Fruit fly (Drosophila melanogaster) whole organism, embryonic: ENCODE measurements around the gene CG34149.

Source experiments
- Ada2b ChIP-seq: fragments of 200-800 bp; sonication (Bioruptor generic); IDR thresholded peaks from 2 replicates; pipeline ENCODE4 v1.3.6; 2022; ENCODE audit warnings: missing biosample characterization, missing genetic modification characterization
- Antp ChIP-seq: fragments of 200-800 bp; sonication (Bioruptor generic); optimal IDR thresholded peaks from 3 replicates; lab custom pipeline; 2016; ENCODE audit warnings: missing biosample characterization, missing genetic modification characterization
- CG10147 ChIP-seq: fragments of 200-800 bp; sonication (Bioruptor generic); optimal IDR thresholded peaks from 2 replicates; lab custom pipeline; 2019; ENCODE audit warnings: missing biosample characterization, mild to moderate bottlenecking, missing genetic modification characterization, moderate library complexity
- CG10267 ChIP-seq: fragments of 200-800 bp; sonication (Bioruptor generic); optimal IDR thresholded peaks from 2 replicates; lab custom pipeline; 2018; ENCODE audit warnings: missing biosample characterization, mild to moderate bottlenecking, missing genetic modification characterization, moderate library complexity
- CG10979 ChIP-seq: fragments of 200-800 bp; sonication (Bioruptor generic); optimal IDR thresholded peaks from 2 replicates; lab custom pipeline; 2018; ENCODE audit warnings: missing biosample characterization, mild to moderate bottlenecking, missing genetic modification characterization, moderate library complexity
- CG11696 ChIP-seq: fragments of 200-800 bp; sonication (Bioruptor generic); IDR thresholded peaks from 2 replicates; pipeline ENCODE4 v1.3.6; 2022; ENCODE audit warnings: missing biosample characterization, missing genetic modification characterization
- CG12769 ChIP-seq: fragments of 200-800 bp; sonication (Bioruptor generic); optimal IDR thresholded peaks from 2 replicates; lab custom pipeline; 2019; ENCODE audit warnings: missing biosample characterization, mild to moderate bottlenecking, missing genetic modification characterization, moderate library complexity
- CG18599 ChIP-seq: fragments of 200-800 bp; sonication (Bioruptor generic); optimal IDR thresholded peaks from 3 replicates; lab custom pipeline; 2017; ENCODE audit warnings: missing biosample characterization, missing genetic modification characterization, mild to moderate bottlenecking, moderate library complexity, missing genetic modification reagents
- CG2120 ChIP-seq: fragments of 200-800 bp; sonication (Bioruptor generic); optimal IDR thresholded peaks from 3 replicates; lab custom pipeline; 2016; ENCODE audit warnings: missing biosample characterization, missing genetic modification characterization
- CG2678 ChIP-seq: fragments of 200-800 bp; sonication (Bioruptor generic); optimal IDR thresholded peaks from 3 replicates; lab custom pipeline; 2019; ENCODE audit warnings: missing biosample characterization, mild to moderate bottlenecking, missing genetic modification characterization, moderate library complexity
- CG30020 ChIP-seq: fragments of 200-800 bp; optimal IDR thresholded peaks from 2 replicates; lab custom pipeline; 2019; ENCODE audit warnings: missing biosample characterization, mild to moderate bottlenecking, missing genetic modification characterization, moderate library complexity
- CG30403 ChIP-seq: fragments of 200-800 bp; sonication (Bioruptor generic); optimal IDR thresholded peaks from 3 replicates; lab custom pipeline; 2016; ENCODE audit warnings: missing biosample characterization, missing genetic modification characterization
- CG3281 ChIP-seq: fragments of 200-800 bp; sonication (Bioruptor generic); optimal IDR thresholded peaks from 3 replicates; lab custom pipeline; 2017; ENCODE audit warnings: missing biosample characterization, mild to moderate bottlenecking, missing genetic modification characterization
- CG3838 ChIP-seq: fragments of 200-800 bp; sonication (Bioruptor generic); optimal IDR thresholded peaks from 3 replicates; lab custom pipeline; 2016; ENCODE audit warnings: missing biosample characterization, missing genetic modification characterization
- CG4730 ChIP-seq: fragments of 200-800 bp; sonication (Bioruptor generic); IDR thresholded peaks from 2 replicates; pipeline ENCODE4 v1.3.6; 2022; ENCODE audit warnings: missing biosample characterization, missing genetic modification characterization
- CG8290 ChIP-seq, 3 experiments: fragments of 200-800 bp; sonication (Bioruptor generic); optimal IDR thresholded peaks; 2 replicates each; lab custom pipeline; 2016 to 2019; ENCODE audit warnings: missing biosample characterization in 3 of 3, missing genetic modification characterization in 3 of 3, mild to moderate bottlenecking in 2 of 3, moderate library complexity in 1 of 3
- CG9727 ChIP-seq: fragments of 200-800 bp; sonication (Bioruptor generic); optimal IDR thresholded peaks from 3 replicates; lab custom pipeline; 2017; ENCODE audit warnings: missing biosample characterization, mild to moderate bottlenecking, missing genetic modification characterization
- CHES-1-like ChIP-seq: fragments of 200-800 bp; sonication (Bioruptor generic); optimal IDR thresholded peaks from 2 replicates; lab custom pipeline; 2016; ENCODE audit warnings: missing biosample characterization, missing genetic modification characterization
- CrebB ChIP-seq: fragments of 200-800 bp; sonication (Bioruptor generic); optimal IDR thresholded peaks from 3 replicates; lab custom pipeline; 2018; ENCODE audit warnings: missing biosample characterization, mild to moderate bottlenecking, missing genetic modification characterization
- Dbx ChIP-seq: fragments of 200-800 bp; sonication (Bioruptor generic); IDR thresholded peaks from 3 replicates; pipeline ENCODE4 v1.3.6; 2022; ENCODE audit warnings: missing biosample characterization, missing genetic modification characterization
- Ets65A ChIP-seq: fragments of 200-800 bp; sonication (Bioruptor generic); peaks from one replicate; lab custom pipeline; 2016; ENCODE audit warnings: missing biosample characterization, missing genetic modification characterization
- Fer3 ChIP-seq: fragments of 200-800 bp; sonication (Bioruptor generic); optimal IDR thresholded peaks from 2 replicates; lab custom pipeline; 2018; ENCODE audit warnings: missing biosample characterization, mild to moderate bottlenecking, missing genetic modification characterization, moderate library complexity
- Hmr ChIP-seq: fragments of 200-800 bp; sonication (Bioruptor generic); optimal IDR thresholded peaks from 3 replicates; lab custom pipeline; 2017; ENCODE audit warnings: mild to moderate bottlenecking, missing biosample characterization, missing genetic modification reagents, missing genetic modification characterization
- Hsf ChIP-seq: fragments of 200-800 bp; sonication (Bioruptor generic); optimal IDR thresholded peaks from 3 replicates; lab custom pipeline; 2016; ENCODE audit warnings: missing biosample characterization, missing genetic modification characterization
- MTF-1 ChIP-seq: fragments of 200-800 bp; sonication (Bioruptor generic); optimal IDR thresholded peaks from 2 replicates; lab custom pipeline; 2018; ENCODE audit warnings: missing biosample characterization, mild to moderate bottlenecking, missing genetic modification characterization, borderline replicate concordance
- Med ChIP-seq: fragments of 200-800 bp; sonication (Bioruptor generic); peaks from one replicate; lab custom pipeline; 2016; ENCODE audit warnings: missing biosample characterization, missing genetic modification characterization, mild to moderate bottlenecking, inconsistent platforms, moderate library complexity
- Meics ChIP-seq: fragments of 200-800 bp; sonication (Bioruptor generic); optimal IDR thresholded peaks from 2 replicates; lab custom pipeline; 2017; ENCODE audit warnings: missing biosample characterization, mild to moderate bottlenecking, missing genetic modification characterization
- Nf-YA ChIP-seq: fragments of 200-800 bp; sonication (Bioruptor generic); IDR thresholded peaks from 2 replicates; pipeline ENCODE4 v1.3.6; 2022; ENCODE audit warnings: missing biosample characterization, missing genetic modification characterization
- Ptx1 ChIP-seq: fragments of 200-800 bp; sonication (Bioruptor generic); IDR thresholded peaks from 2 replicates; pipeline ENCODE4 v1.3.6; 2022; ENCODE audit warnings: missing biosample characterization, missing genetic modification characterization
- Ravus ChIP-seq: fragments of 200-800 bp; sonication (Bioruptor generic); IDR thresholded peaks from 2 replicates; pipeline ENCODE4 v1.3.6; 2022; ENCODE audit warnings: missing biosample characterization, missing genetic modification characterization
- Xrp1 ChIP-seq: fragments of 200-800 bp; sonication (Bioruptor generic); IDR thresholded peaks from 2 replicates; pipeline ENCODE4 v1.3.6; 2022; ENCODE audit warnings: missing biosample characterization, missing genetic modification characterization
- bcd ChIP-seq: fragments of 200-800 bp; sonication (Bioruptor generic); optimal IDR thresholded peaks from 2 replicates; lab custom pipeline; 2017; ENCODE audit warnings: missing biosample characterization, mild to moderate bottlenecking, missing genetic modification characterization
- cas ChIP-seq: fragments of 200-800 bp; sonication (Bioruptor generic); IDR thresholded peaks from 2 replicates; pipeline ENCODE4 v1.3.6; 2022; ENCODE audit warnings: missing biosample characterization, missing genetic modification characterization
- chn ChIP-seq: fragments of 200-800 bp; sonication (Bioruptor generic); optimal IDR thresholded peaks from 2 replicates; lab custom pipeline; 2016; ENCODE audit warnings: missing biosample characterization, missing genetic modification characterization
- gem ChIP-seq: fragments of 200-800 bp; sonication (Bioruptor generic); optimal IDR thresholded peaks from 2 replicates; lab custom pipeline; 2019; ENCODE audit warnings: missing biosample characterization, mild to moderate bottlenecking, missing genetic modification characterization, moderate library complexity
- grau ChIP-seq: fragments of 200-800 bp; optimal IDR thresholded peaks from 3 replicates; lab custom pipeline; 2019; ENCODE audit warnings: missing biosample characterization, mild to moderate bottlenecking, missing genetic modification characterization, moderate library complexity
- lilli ChIP-seq: fragments of 200-800 bp; sonication (Bioruptor generic); optimal IDR thresholded peaks from 3 replicates; lab custom pipeline; 2016; ENCODE audit warnings: missing biosample characterization, missing genetic modification characterization
- maf-S ChIP-seq: fragments of 200-800 bp; sonication (Bioruptor generic); optimal IDR thresholded peaks from 2 replicates; lab custom pipeline; 2016; ENCODE audit warnings: missing biosample characterization, missing genetic modification characterization
- mam ChIP-seq: fragments of 200-800 bp; sonication (Bioruptor generic); optimal IDR thresholded peaks from 3 replicates; lab custom pipeline; 2016; ENCODE audit warnings: missing biosample characterization, missing genetic modification characterization
- pzg ChIP-seq: fragments of 200-800 bp; sonication (Bioruptor generic); optimal IDR thresholded peaks from 3 replicates; lab custom pipeline; 2018; ENCODE audit warnings: missing biosample characterization, mild to moderate bottlenecking, missing genetic modification characterization, moderate library complexity
- row ChIP-seq: fragments of 200-800 bp; sonication (Bioruptor generic); IDR thresholded peaks from 3 replicates; pipeline ENCODE4 v1.3.6; 2022; ENCODE audit warnings: missing biosample characterization, missing genetic modification characterization
- so ChIP-seq: fragments of 200-800 bp; sonication (Bioruptor generic); IDR thresholded peaks from 3 replicates; pipeline ENCODE4 v1.3.6; 2022; ENCODE audit warnings: missing biosample characterization, missing genetic modification characterization
- sug ChIP-seq: fragments of 200-800 bp; optimal IDR thresholded peaks from 2 replicates; lab custom pipeline; 2019; ENCODE audit warnings: missing biosample characterization, mild to moderate bottlenecking, missing genetic modification characterization, moderate library complexity
- tin ChIP-seq: fragments of 200-800 bp; sonication (Bioruptor generic); optimal IDR thresholded peaks from 3 replicates; lab custom pipeline; 2016; ENCODE audit warnings: missing biosample characterization, missing genetic modification characterization
- tio ChIP-seq: fragments of 200-800 bp; sonication (Bioruptor generic); optimal IDR thresholded peaks from 2 replicates; lab custom pipeline; 2017; ENCODE audit warnings: missing biosample characterization, missing genetic modification characterization, inconsistent platforms

CG34149 gene

dm6 chr3R:22357942-22358341 is 22.0 kb upstream of the CG34149 start:
- TF ChIP-seq Nf-YA (GFP tag; lab: Robert Waterston, UW): no peak
- peak; percentile 7 for TF ChIP-seq CG30403
- no peak for TF ChIP-seq mam (GFP tag; lab: Kevin White, UChicago)
- TF ChIP-seq tio: peak; percentile 22
- TF ChIP-seq Fer3 (tag; lab: Kevin White, UChicago): peak; percentile 18
- TF ChIP-seq maf-S (GFP tag; lab: Kevin White, UChicago): no peak
- TF ChIP-seq Hmr (GFP tag; lab: Kevin White, UChicago): peak; percentile 22
- no peak for TF ChIP-seq MTF-1 (GFP tag; lab: Kevin White, UChicago)
- TF ChIP-seq Ets65A (GFP tag; lab: Kevin White, UChicago): peak; percentile 45
- TF ChIP-seq CG10979 (tag; lab: Kevin White, UChicago): no peak
- TF ChIP-seq grau (tag; lab: Kevin White, UChicago): no peak
- TF ChIP-seq CrebB: no peak
- TF ChIP-seq so (GFP tag; lab: Robert Waterston, UW): no peak
- TF ChIP-seq CG4730: no peak
- no peak for TF ChIP-seq Dbx (GFP tag; lab: Robert Waterston, UW)
- no peak for TF ChIP-seq pzg (GFP tag; lab: Kevin White, UChicago)
- peak; percentile 19 for TF ChIP-seq lilli (GFP tag; lab: Kevin White, UChicago)
- no peak for TF ChIP-seq chn
- no peak for TF ChIP-seq sug (tag; lab: Kevin White, UChicago)
- no peak for TF ChIP-seq CG8290 (GFP tag; optimal IDR thresholded peaks at IDR 0.05; lab: Kevin White, UChicago)
- TF ChIP-seq CG8290 (tag; optimal IDR thresholded peaks at IDR 0.05; lab: Kevin White, UChicago): peak in 1 of 2 experiments; percentile 20
- TF ChIP-seq CG10147 (GFP tag; lab: Kevin White, UChicago): no peak
- TF ChIP-seq CG2120: peak; percentile 0
- peak; percentile 1 for TF ChIP-seq gem
- no peak for TF ChIP-seq CG10267 (tag; lab: Kevin White, UChicago)
- no peak for TF ChIP-seq Hsf (GFP tag; lab: Kevin White, UChicago)
- TF ChIP-seq Ravus (GFP tag; lab: Robert Waterston, UW): no peak
- TF ChIP-seq Antp: no peak
- no peak for TF ChIP-seq cas (GFP tag; lab: Robert Waterston, UW)
- TF ChIP-seq Ada2b: peak; percentile 10; the same call in 1 of the 2 replicates
- no peak for TF ChIP-seq CHES-1-like (GFP tag; lab: Kevin White, UChicago)
- peak; percentile 12 for TF ChIP-seq CG2678 (tag; lab: Kevin White, UChicago)
- no peak for TF ChIP-seq bcd
- TF ChIP-seq CG3281: peak; percentile 13
- peak; percentile 4 for TF ChIP-seq CG9727
- no peak for TF ChIP-seq tin (GFP tag; lab: Kevin White, UChicago)
- peak; percentile 13 for TF ChIP-seq CG12769
- TF ChIP-seq CG30020 (tag; lab: Kevin White, UChicago): no peak
- TF ChIP-seq Xrp1 (GFP tag; lab: Robert Waterston, UW): 0 out of 2 replicates have a peak, but pooled peaks have one; percentile 35
- TF ChIP-seq CG11696 (GFP tag; lab: Robert Waterston, UW): 0 out of 2 replicates have a peak, but pooled peaks have one; percentile 56
- peak; percentile 55 for TF ChIP-seq Med (GFP tag; lab: Kevin White, UChicago)
- TF ChIP-seq CG18599 (GFP tag; lab: Kevin White, UChicago): peak; percentile 21
- TF ChIP-seq Meics: peak; percentile 17
- 0 out of 3 replicates have a peak, but pooled peaks have one; percentile 5 for TF ChIP-seq row (GFP tag; lab: Robert Waterston, UW)
- TF ChIP-seq CG3838 (GFP tag; lab: Kevin White, UChicago): no peak
- 0 out of 2 replicates have a peak, but pooled peaks have one; percentile 7 for TF ChIP-seq Ptx1 (GFP tag; lab: Robert Waterston, UW)
